Fruit fly (Drosophila melanogaster) whole organism, prepupa: Measurements from ENCODE around the gene TfIIEalpha.

Experiments
- CG10669 ChIP-seq: fragments of 200-800 bp; sonication (Bioruptor generic); optimal IDR thresholded peaks from 3 replicates; lab custom pipeline; 2018; ENCODE audit warnings: missing biosample characterization, mild to moderate bottlenecking, missing genetic modification characterization, moderate library complexity
- CG11902 ChIP-seq: fragments of 200-800 bp; sonication (Bioruptor generic); optimal IDR thresholded peaks from 3 replicates; lab custom pipeline; 2016; ENCODE audit warnings: missing biosample characterization, missing genetic modification characterization
- CG15336 ChIP-seq: fragments of 200-800 bp; sonication (Bioruptor generic); IDR thresholded peaks from 2 replicates; pipeline ENCODE4 v1.3.6; 2022; ENCODE audit warnings: missing biosample characterization, missing genetic modification characterization
- CG1621 ChIP-seq: fragments of 200-800 bp; sonication (Bioruptor generic); optimal IDR thresholded peaks from 3 replicates; lab custom pipeline; 2018; ENCODE audit warnings: missing biosample characterization, mild to moderate bottlenecking, missing genetic modification characterization
- CG3032 ChIP-seq: fragments of 200-800 bp; optimal IDR thresholded peaks from 2 replicates; lab custom pipeline; 2019; ENCODE audit warnings: missing biosample characterization, mild to moderate bottlenecking, missing genetic modification characterization, moderate library complexity
- CG31627 ChIP-seq: fragments of 200-800 bp; sonication (Bioruptor generic); optimal IDR thresholded peaks from 3 replicates; lab custom pipeline; 2016; ENCODE audit warnings: missing biosample characterization, missing genetic modification characterization
- CG34406 ChIP-seq: fragments of 200-800 bp; sonication (Bioruptor generic); optimal IDR thresholded peaks from 3 replicates; lab custom pipeline; 2016; ENCODE audit warnings: missing biosample characterization, missing genetic modification characterization
- CG4318 ChIP-seq: fragments of 200-800 bp; sonication (Bioruptor generic); optimal IDR thresholded peaks from 3 replicates; lab custom pipeline; 2017; ENCODE audit warnings: missing biosample characterization, mild to moderate bottlenecking, missing genetic modification characterization
- CG6163 ChIP-seq: fragments of 200-800 bp; sonication (Bioruptor generic); IDR thresholded peaks from 3 replicates; pipeline ENCODE4 v1.3.6; 2022; ENCODE audit warnings: missing biosample characterization, missing genetic modification characterization
- CG6792 ChIP-seq: fragments of 200-800 bp; sonication (Bioruptor generic); optimal IDR thresholded peaks from 3 replicates; lab custom pipeline; 2016; ENCODE audit warnings: missing biosample characterization, missing genetic modification characterization
- CG6808 ChIP-seq: fragments of 200-800 bp; sonication (Bioruptor generic); optimal IDR thresholded peaks from 3 replicates; lab custom pipeline; 2017; ENCODE audit warnings: missing biosample characterization, missing genetic modification characterization, mild to moderate bottlenecking, moderate library complexity, missing genetic modification reagents
- CG6854 ChIP-seq: fragments of 200-800 bp; sonication (Bioruptor generic); optimal IDR thresholded peaks from 2 replicates; lab custom pipeline; 2017; ENCODE audit warnings: missing biosample characterization, mild to moderate bottlenecking, missing genetic modification characterization
- CG8319 ChIP-seq: fragments of 200-800 bp; sonication (Bioruptor generic); optimal IDR thresholded peaks from 3 replicates; lab custom pipeline; 2016; ENCODE audit warnings: missing biosample characterization, missing genetic modification characterization
- CG8632 ChIP-seq: fragments of 200-800 bp; sonication (Bioruptor generic); optimal IDR thresholded peaks from 3 replicates; lab custom pipeline; 2016; ENCODE audit warnings: missing biosample characterization, missing genetic modification characterization
- Eip78C ChIP-seq: fragments of 200-800 bp; sonication (Bioruptor generic); peaks from one replicate; lab custom pipeline; 2016; ENCODE audit warnings: missing biosample characterization, missing genetic modification characterization
- Ets21C ChIP-seq: fragments of 200-800 bp; sonication (Bioruptor generic); optimal IDR thresholded peaks from 3 replicates; lab custom pipeline; 2016; ENCODE audit warnings: missing biosample characterization, missing genetic modification characterization
- Ets96B ChIP-seq: fragments of 200-800 bp; optimal IDR thresholded peaks from 2 replicates; lab custom pipeline; 2019; ENCODE audit warnings: missing biosample characterization, mild to moderate bottlenecking, missing genetic modification characterization, moderate library complexity
- Gug ChIP-seq: fragments of 200-800 bp; sonication (Bioruptor generic); IDR thresholded peaks from 2 replicates; pipeline ENCODE4 v1.3.6; 2022; ENCODE audit warnings: missing biosample characterization, missing genetic modification characterization
- Hr38 ChIP-seq: sonication (Bioruptor generic); optimal IDR thresholded peaks from 2 replicates; lab custom pipeline; 2016; ENCODE audit warnings: missing biosample characterization, missing genetic modification characterization
- Hr39 ChIP-seq: fragments of 200-800 bp; sonication (Bioruptor generic); optimal IDR thresholded peaks from 2 replicates; lab custom pipeline; 2016; ENCODE audit warnings: missing biosample characterization, missing genetic modification characterization
- Met ChIP-seq: fragments of 200-800 bp; sonication (Bioruptor generic); optimal IDR thresholded peaks from 3 replicates; lab custom pipeline; 2016; ENCODE audit warnings: missing biosample characterization, missing genetic modification characterization
- OdsH ChIP-seq: fragments of 200-800 bp; sonication (Bioruptor generic); optimal IDR thresholded peaks from 3 replicates; lab custom pipeline; 2016; ENCODE audit warnings: missing biosample characterization, missing genetic modification characterization
- Sox14 ChIP-seq: fragments of 200-800 bp; sonication (Bioruptor generic); optimal IDR thresholded peaks from 3 replicates; lab custom pipeline; 2016; ENCODE audit warnings: missing biosample characterization, missing genetic modification characterization
- Sox15 ChIP-seq: fragments of 200-800 bp; sonication (Bioruptor generic); optimal IDR thresholded peaks from 3 replicates; lab custom pipeline; 2016; ENCODE audit warnings: missing biosample characterization, missing genetic modification characterization
- achi ChIP-seq: fragments of 200-800 bp; sonication (Bioruptor generic); optimal IDR thresholded peaks from 3 replicates; lab custom pipeline; 2016; ENCODE audit warnings: missing biosample characterization, missing genetic modification characterization
- acj6 ChIP-seq: fragments of 200-800 bp; sonication (Bioruptor generic); optimal IDR thresholded peaks from 3 replicates; lab custom pipeline; 2016; ENCODE audit warnings: missing biosample characterization, missing genetic modification characterization
- cyc ChIP-seq: fragments of 200-800 bp; sonication (Bioruptor generic); optimal IDR thresholded peaks from 3 replicates; lab custom pipeline; 2016; ENCODE audit warnings: missing biosample characterization, missing genetic modification characterization
- esn ChIP-seq: fragments of 200-800 bp; sonication (Bioruptor generic); optimal IDR thresholded peaks from 2 replicates; lab custom pipeline; 2016; ENCODE audit warnings: missing biosample characterization, mild to moderate bottlenecking, missing genetic modification characterization, moderate library complexity
- fkh ChIP-seq: fragments of 200-800 bp; sonication (Bioruptor generic); optimal IDR thresholded peaks from 3 replicates; lab custom pipeline; 2017; ENCODE audit warnings: missing biosample characterization, mild to moderate bottlenecking, missing genetic modification characterization, moderate library complexity
- lz ChIP-seq: fragments of 200-800 bp; sonication (Bioruptor generic); optimal IDR thresholded peaks from 3 replicates; lab custom pipeline; 2016; ENCODE audit warnings: missing biosample characterization, missing genetic modification characterization
- net ChIP-seq: fragments of 200-800 bp; sonication (Bioruptor generic); optimal IDR thresholded peaks from 3 replicates; lab custom pipeline; 2016; ENCODE audit warnings: missing biosample characterization, missing genetic modification characterization
- salr ChIP-seq, 2 experiments: fragments of 200-800 bp; sonication (Bioruptor generic); optimal IDR thresholded peaks; 3 replicates each; lab custom pipeline; 2016 to 2018; ENCODE audit warnings: missing biosample characterization in 2 of 2, missing genetic modification characterization in 2 of 2, mild to moderate bottlenecking in 1 of 2
- spab ChIP-seq: fragments of 200-800 bp; sonication (Bioruptor generic); optimal IDR thresholded peaks from 2 replicates; lab custom pipeline; 2017; ENCODE audit warnings: missing biosample characterization, mild to moderate bottlenecking, missing genetic modification characterization, missing genetic modification reagents
- svp ChIP-seq: fragments of 200-800 bp; sonication (Bioruptor generic); peaks from one replicate; lab custom pipeline; 2016; ENCODE audit warnings: missing biosample characterization, missing genetic modification characterization
- topi ChIP-seq: fragments of 200-800 bp; sonication (Bioruptor generic); optimal IDR thresholded peaks from 3 replicates; lab custom pipeline; 2016; ENCODE audit warnings: missing biosample characterization, missing genetic modification characterization
- vri ChIP-seq: fragments of 200-800 bp; sonication (Bioruptor generic); optimal IDR thresholded peaks from 3 replicates; lab custom pipeline; 2016; ENCODE audit warnings: missing biosample characterization, mild to moderate bottlenecking, missing genetic modification characterization

Gene TfIIEalpha

dm6 chr3L:11707978-11708632 lies 26.3 kb downstream of the TfIIEalpha start, which contains the start of gene CG11658 (continued):
- TF ChIP-seq CG8319 = no peak
- TF ChIP-seq CG4318 (GFP tag; lab: Kevin White, UChicago) = no peak
- no peak for TF ChIP-seq OdsH (GFP tag; lab: Kevin White, UChicago)
- no peak for TF ChIP-seq CG34406 (GFP tag; lab: Kevin White, UChicago)
- no peak for TF ChIP-seq net (GFP tag; lab: Kevin White, UChicago)
- TF ChIP-seq topi = no peak
- TF ChIP-seq CG6808 = peak; percentile 29
- no peak for TF ChIP-seq CG1621 (tag; lab: Kevin White, UChicago)
- TF ChIP-seq acj6 (GFP tag; lab: Kevin White, UChicago) = no peak
- TF ChIP-seq Ets96B = peak; percentile 39
- TF ChIP-seq CG15336 (GFP tag; lab: Robert Waterston, UW) = peak; percentile 60
- TF ChIP-seq esn (GFP tag; lab: Kevin White, UChicago) = no peak
- TF ChIP-seq CG6163 (GFP tag; lab: Robert Waterston, UW) = peak; percentile 77
- no peak for TF ChIP-seq Hr39
- TF ChIP-seq CG8632 (GFP tag; lab: Kevin White, UChicago) = no peak

dm6 chr3L:11708633-11709116 lies 26.8 kb downstream of the TfIIEalpha start, which contains the start of the genes Ccdc56 and mtTFB1:
Gene Ccdc56 (plus strand): TSS chr3L:11708979.
Gene mtTFB1 (plus strand): TSS chr3L:11708979.
- TF ChIP-seq cyc (GFP tag; lab: Kevin White, UChicago) (peak; percentile 4), achi (GFP tag; lab: Kevin White, UChicago) (no peak), CG31627 (GFP tag; lab: Kevin White, UChicago) (peak; percentile 19), Eip78C (peak; percentile 21), Gug (GFP tag; lab: Robert Waterston, UW) (no peak), vri (GFP tag; lab: Kevin White, UChicago) (peak; percentile 75)

dm6 chr3L:11711059-11711628 lies 29.3 kb downstream of the TfIIEalpha start, which contains the start of gene crim:
Gene crim (minus strand): TSS chr3L:11711386.
- TF ChIP-seq Hr38 (GFP tag; lab: Kevin White, UChicago) = no peak
- TF ChIP-seq CG10669 (GFP tag; lab: Kevin White, UChicago) = no peak
- TF ChIP-seq Sox15 (GFP tag; lab: Kevin White, UChicago) = no peak
- TF ChIP-seq CG6808 = no peak
- TF ChIP-seq cyc (GFP tag; lab: Kevin White, UChicago) = peak; percentile 1
- no peak for TF ChIP-seq Ets21C
- TF ChIP-seq fkh (GFP tag; lab: Kevin White, UChicago) = peak; percentile 80
- TF ChIP-seq salr (GFP tag; optimal IDR thresholded peaks at IDR 0.05; lab: Kevin White, UChicago) = no peak
- TF ChIP-seq CG3032 = no peak
- no peak for TF ChIP-seq net (GFP tag; lab: Kevin White, UChicago)
- TF ChIP-seq OdsH (GFP tag; lab: Kevin White, UChicago) = no peak

dm6 chr3L:11711789-11712188 lies 30.0 kb downstream of the TfIIEalpha start:
- TF ChIP-seq svp = no peak
- no peak for TF ChIP-seq Sox14
- no peak for TF ChIP-seq spab (GFP tag; lab: Kevin White, UChicago)
- no peak for TF ChIP-seq CG6792 (GFP tag; lab: Kevin White, UChicago)
- TF ChIP-seq CG6854 = no peak
- no peak for TF ChIP-seq Met (GFP tag; lab: Kevin White, UChicago)
- no peak for TF ChIP-seq CG34406 (GFP tag; lab: Kevin White, UChicago)
- no peak for TF ChIP-seq lz
- no peak for TF ChIP-seq CG1621 (tag; lab: Kevin White, UChicago)
- no peak for TF ChIP-seq salr (GFP tag; optimal IDR thresholded peaks at IDR 0.05; lab: Kevin White, UChicago)
- no peak for TF ChIP-seq CG11902 (GFP tag; lab: Kevin White, UChicago)
